Worm (Caenorhabditis elegans) whole organism, L3 larva: ENCODE measurements around the gene T12B5.14.

Experiments
- R02D3.7 ChIP-seq: fragments of 150-350 bp; optimal IDR thresholded peaks from 2 replicates; lab custom pipeline; 2014; ENCODE audit warnings: missing biosample characterization, missing genetic modification characterization
- ZK546.5 ChIP-seq: sonication (generic microtip); optimal IDR thresholded peaks from 2 replicates; lab custom pipeline; 2017; ENCODE audit warnings: missing biosample characterization, missing genetic modification characterization
- aly-2 ChIP-seq: fragments of 150-350 bp; optimal IDR thresholded peaks from 2 replicates; lab custom pipeline; 2014; ENCODE audit warnings: missing biosample characterization, missing genetic modification characterization
- ama-1 ChIP-seq: fragments of 150-350 bp; optimal IDR thresholded peaks from 2 replicates; lab custom pipeline; 2018
- ceh-16 ChIP-seq: sonication (generic microtip); optimal IDR thresholded peaks from 2 replicates; lab custom pipeline; 2017; ENCODE audit warnings: missing biosample characterization, missing genetic modification characterization
- ceh-28 ChIP-seq: fragments of 150-350 bp; optimal IDR thresholded peaks from 2 replicates; lab custom pipeline; 2014; ENCODE audit warnings: missing biosample characterization, missing genetic modification reagents, missing genetic modification characterization
- ceh-82 ChIP-seq: fragments of 150-350 bp; optimal IDR thresholded peaks from 2 replicates; lab custom pipeline; 2014; ENCODE audit warnings: missing biosample characterization, missing genetic modification characterization
- egl-27 ChIP-seq: sonication (generic microtip); optimal IDR thresholded peaks from 4 replicates; lab custom pipeline; 2017; ENCODE audit warnings: missing biosample characterization, missing genetic modification reagents, missing genetic modification characterization
- elt-1 ChIP-seq: fragments of 150-350 bp; optimal IDR thresholded peaks from 2 replicates; lab custom pipeline; 2014; ENCODE audit warnings: missing biosample characterization, missing genetic modification characterization
- elt-2 ChIP-seq: sonication (generic microtip); optimal IDR thresholded peaks from 2 replicates; lab custom pipeline; 2016; ENCODE audit warnings: missing genetic modification reagents, mild to moderate bottlenecking, missing genetic modification characterization, missing compliant biosample characterization
- elt-3 ChIP-seq, 3 experiments: fragments of 150-350 bp in 1 of 3; sonication (generic microtip) in 2 of 3; optimal IDR thresholded peaks; 2 replicates in 2 of 3; 4 replicates in 1 of 3; lab custom pipeline; 2014 to 2017; ENCODE audit warnings: missing biosample characterization in 3 of 3, missing genetic modification characterization in 3 of 3
- fkh-10 ChIP-seq: sonication (generic microtip); optimal IDR thresholded peaks from 2 replicates; lab custom pipeline; 2017; ENCODE audit warnings: missing biosample characterization, missing genetic modification reagents, missing genetic modification characterization
- fkh-2 ChIP-seq: fragments of 150-350 bp; optimal IDR thresholded peaks from 2 replicates; lab custom pipeline; 2014; ENCODE audit warnings: missing biosample characterization, missing genetic modification reagents, missing genetic modification characterization
- hmg-11 ChIP-seq: sonication (generic microtip); optimal IDR thresholded peaks from 2 replicates; lab custom pipeline; 2016; ENCODE audit warnings: missing genetic modification characterization, missing compliant biosample characterization
- jun-1 ChIP-seq: fragments of 150-350 bp; optimal IDR thresholded peaks from 2 replicates; lab custom pipeline; 2014; ENCODE audit warnings: missing biosample characterization, missing genetic modification reagents, missing genetic modification characterization
- lin-15B ChIP-seq: fragments of 150-350 bp; optimal IDR thresholded peaks from 2 replicates; lab custom pipeline; 2014; ENCODE audit warnings: missing biosample characterization, missing genetic modification characterization
- lin-39 ChIP-seq: fragments of 150-350 bp; optimal IDR thresholded peaks from 2 replicates; lab custom pipeline; 2018; ENCODE audit warnings: missing biosample characterization, missing genetic modification reagents, missing genetic modification characterization
- mdl-1 ChIP-seq: fragments of 150-350 bp; optimal IDR thresholded peaks from 2 replicates; lab custom pipeline; 2014; ENCODE audit warnings: missing biosample characterization, missing genetic modification characterization
- mml-1 ChIP-seq: fragments of 150-350 bp; sonication (generic microtip); optimal IDR thresholded peaks from 3 replicates; lab custom pipeline; 2014; ENCODE audit warnings: missing biosample characterization, missing genetic modification characterization
- nfya-1 ChIP-seq: sonication (generic microtip); optimal IDR thresholded peaks from 2 replicates; lab custom pipeline; 2017; ENCODE audit warnings: missing genetic modification characterization, mild to moderate bottlenecking, missing compliant biosample characterization, antibody characterized with exemption, moderate library complexity; ENCODE audit not compliant: insufficient read depth
- nhr-11 ChIP-seq: fragments of 150-350 bp; optimal IDR thresholded peaks from 2 replicates; lab custom pipeline; 2014; ENCODE audit warnings: missing biosample characterization, missing genetic modification characterization
- nhr-23 ChIP-seq: fragments of 150-350 bp; optimal IDR thresholded peaks from 2 replicates; lab custom pipeline; 2014; ENCODE audit warnings: missing biosample characterization, missing genetic modification reagents, missing genetic modification characterization
- nhr-25 ChIP-seq: sonication (generic microtip); optimal IDR thresholded peaks from 2 replicates; lab custom pipeline; 2017; ENCODE audit warnings: missing biosample characterization, missing genetic modification characterization
- nhr-43 ChIP-seq: sonication (generic microtip); optimal IDR thresholded peaks from 2 replicates; lab custom pipeline; 2016; ENCODE audit warnings: mild to moderate bottlenecking, missing genetic modification characterization, missing compliant biosample characterization; ENCODE audit not compliant: poor library complexity, severe bottlenecking
- nhr-77 ChIP-seq: fragments of 150-350 bp; optimal IDR thresholded peaks from 2 replicates; lab custom pipeline; 2014; ENCODE audit warnings: missing biosample characterization, missing genetic modification characterization
- pha-4 ChIP-seq: fragments of 150-350 bp; optimal IDR thresholded peaks from 2 replicates; lab custom pipeline; 2014; ENCODE audit warnings: missing biosample characterization, missing genetic modification reagents, missing genetic modification characterization
- snpc-4 ChIP-seq: fragments of 150-350 bp; optimal IDR thresholded peaks from 2 replicates; lab custom pipeline; 2014; ENCODE audit warnings: missing biosample characterization, missing genetic modification characterization
- unc-62 ChIP-seq: fragments of 150-350 bp; sonication (generic microtip); optimal IDR thresholded peaks from 4 replicates; lab custom pipeline; 2014; ENCODE audit warnings: missing biosample characterization, missing genetic modification reagents, missing genetic modification characterization
- zag-1 ChIP-seq: fragments of 150-350 bp; optimal IDR thresholded peaks from 2 replicates; lab custom pipeline; 2014; ENCODE audit warnings: missing biosample characterization, missing genetic modification characterization
- ztf-11 ChIP-seq: fragments of 150-350 bp; optimal IDR thresholded peaks from 2 replicates; lab custom pipeline; 2014; ENCODE audit warnings: missing biosample characterization, missing genetic modification characterization
- ztf-4 ChIP-seq: fragments of 150-350 bp; optimal IDR thresholded peaks from 2 replicates; lab custom pipeline; 2014; ENCODE audit warnings: missing biosample characterization, missing genetic modification characterization

The T12B5.14 gene

DNA sequence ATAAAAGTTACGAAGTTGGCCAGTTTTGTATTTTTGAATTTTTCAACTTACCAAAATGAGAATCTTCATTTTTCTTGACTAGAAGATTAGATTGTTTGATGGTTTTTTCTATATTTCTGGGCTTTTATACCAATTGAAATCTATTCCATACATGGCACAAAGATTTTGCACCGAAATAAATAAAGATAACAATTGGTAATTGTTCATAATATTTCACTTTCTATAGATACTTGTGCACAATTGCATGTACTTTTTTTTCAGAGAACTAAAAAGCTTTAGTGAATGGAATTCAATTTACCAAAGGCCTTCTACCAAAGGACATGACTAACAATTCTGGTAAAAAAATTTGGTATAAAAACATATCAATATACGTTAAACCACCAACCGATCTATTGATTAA is at the start of gene T12B5.14, which contains the start of gene T12B5.15:
TSS of gene T12B5.14 (plus strand) at position 321 of the 400 bp plus-strand sequence.
TSS of gene T12B5.15 (minus strand) at position 101 of the 400 bp plus-strand sequence.
- TF ChIP-seq lin-39 (tag; lab: Kevin White, UChicago) (no peak), ZK546.5 (no peak), ztf-11 (tag; lab: Kevin White, UChicago) (no peak), nfya-1 (tag; lab: Kevin White, UChicago) (no peak), ceh-82 (tag; lab: Kevin White, UChicago) (no peak), nhr-23 (tag; lab: Kevin White, UChicago) (no peak), pha-4 (tag; lab: Kevin White, UChicago) (no peak), snpc-4 (no peak), fkh-10 (GFP tag; lab: Kevin White, UChicago) (no peak), mml-1 (tag; lab: Kevin White, UChicago) (no peak), hmg-11 (tag; lab: Kevin White, UChicago) (no peak), nhr-77 (tag; lab: Kevin White, UChicago) (no peak), R02D3.7 (tag; lab: Kevin White, UChicago) (no peak), fkh-2 (tag; lab: Kevin White, UChicago) (no peak), nhr-43 (no peak), aly-2 (no peak), zag-1 (tag; lab: Kevin White, UChicago) (no peak), ceh-28 (no peak), ceh-16 (tag; lab: Kevin White, UChicago) (no peak), unc-62 (no peak)

DNA sequence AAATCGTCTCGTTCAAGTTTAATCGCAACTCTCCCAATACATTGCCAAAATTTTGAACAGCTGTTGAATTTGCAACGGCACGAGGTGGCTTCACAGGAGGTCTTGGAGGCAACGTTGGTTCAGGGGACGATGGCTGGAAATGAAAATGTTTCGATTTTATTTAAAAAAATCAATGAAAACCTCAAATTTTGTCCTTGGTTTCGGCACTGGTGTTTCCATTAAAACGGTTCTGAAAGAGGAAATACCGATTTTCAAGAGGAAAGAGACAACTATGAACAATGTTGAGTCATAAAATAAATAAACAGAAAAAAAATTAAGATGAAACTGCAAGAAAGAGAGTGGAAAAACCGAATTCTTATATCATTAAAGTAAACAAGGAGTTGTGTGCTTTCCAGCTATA is 47.4 kb upstream of the T12B5.14 start, which contains the start of gene F23H11.4:
TSS of gene F23H11.4 (minus strand) at position 229 of the 400 bp plus-strand sequence.
- peak; percentile 54 for TF ChIP-seq pha-4 (tag; lab: Kevin White, UChicago)
- no peak for TF ChIP-seq egl-27 (tag; lab: Kevin White, UChicago)

DNA sequence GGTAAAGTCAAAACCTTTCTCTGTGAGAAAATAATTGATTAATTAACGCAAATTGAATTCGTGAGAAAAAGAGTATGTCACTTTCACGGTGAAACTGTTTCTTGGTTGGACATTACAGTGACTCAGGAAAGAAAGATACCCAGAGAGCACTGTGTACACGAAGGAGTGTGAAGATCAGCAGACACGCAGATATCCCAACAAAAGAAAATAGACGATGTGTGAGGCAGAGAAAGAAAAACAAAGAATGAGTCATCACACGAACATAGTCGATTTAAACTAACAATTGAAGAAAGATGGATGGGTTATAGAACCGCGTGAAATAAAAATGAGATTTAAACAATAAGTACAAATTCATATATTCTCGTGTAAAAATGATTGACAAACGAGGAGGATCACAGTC is 46.7 kb upstream of the T12B5.14 start:
- TF ChIP-seq nhr-23 (tag; lab: Kevin White, UChicago), result peak; percentile 21
- TF ChIP-seq nhr-11 (tag; lab: Kevin White, UChicago), result no peak
- TF ChIP-seq unc-62, result no peak
- TF ChIP-seq pha-4 (tag; lab: Kevin White, UChicago), result peak; percentile 79
- no peak for TF ChIP-seq mml-1 (tag; lab: Kevin White, UChicago)
- TF ChIP-seq jun-1 (tag; lab: Kevin White, UChicago), result peak; percentile 56
- TF ChIP-seq ztf-4, result no peak
- TF ChIP-seq elt-1 (tag; lab: Kevin White, UChicago), result no peak
- TF ChIP-seq zag-1 (tag; lab: Kevin White, UChicago), result no peak
- peak; percentile 38 for TF ChIP-seq hmg-11 (tag; lab: Kevin White, UChicago)
- no peak for TF ChIP-seq elt-3 (tag; optimal IDR thresholded peaks at IDR 0.05; lab: Kevin White, UChicago)
- peak; percentile 31 for TF ChIP-seq nhr-25

ce11 chrIII:909540-909939 is 45.1 kb upstream of the T12B5.14 start, which contains the start of gene crls-1:
Gene crls-1 (minus strand): TSS chrIII:909902.
- no peak for TF ChIP-seq mdl-1 (tag; lab: Kevin White, UChicago)
- TF ChIP-seq ama-1 (lab: Kevin White, UChicago), result peak; percentile 51

ce11 chrIII:910540-911311 is 43.9 kb upstream of the T12B5.14 start, which contains the start of the genes F23H11.5 and bra-2:
Gene F23H11.5 (minus strand): TSS chrIII:910590.
Gene bra-2 (plus strand): TSS chrIII:911261.
- no peak for TF ChIP-seq fkh-2 (tag; lab: Kevin White, UChicago)
- TF ChIP-seq pha-4 (tag; lab: Kevin White, UChicago), result peak; percentile 62
- TF ChIP-seq ceh-28, result peak; percentile 66
- peak; percentile 54 for TF ChIP-seq snpc-4
- TF ChIP-seq nhr-23 (tag; lab: Kevin White, UChicago), result peak; percentile 13
- TF ChIP-seq nhr-25, result peak; percentile 64
- peak; percentile 39 for TF ChIP-seq lin-15B
- TF ChIP-seq aly-2, result no peak
- peak; percentile 19 for TF ChIP-seq elt-2 (tag; lab: Kevin White, UChicago)
- peak; percentile 50 for TF ChIP-seq nfya-1 (tag; lab: Kevin White, UChicago)
